Worm (Caenorhabditis elegans): ENCODE data around the gene knl-3.

Gene knl-3

DNA sequence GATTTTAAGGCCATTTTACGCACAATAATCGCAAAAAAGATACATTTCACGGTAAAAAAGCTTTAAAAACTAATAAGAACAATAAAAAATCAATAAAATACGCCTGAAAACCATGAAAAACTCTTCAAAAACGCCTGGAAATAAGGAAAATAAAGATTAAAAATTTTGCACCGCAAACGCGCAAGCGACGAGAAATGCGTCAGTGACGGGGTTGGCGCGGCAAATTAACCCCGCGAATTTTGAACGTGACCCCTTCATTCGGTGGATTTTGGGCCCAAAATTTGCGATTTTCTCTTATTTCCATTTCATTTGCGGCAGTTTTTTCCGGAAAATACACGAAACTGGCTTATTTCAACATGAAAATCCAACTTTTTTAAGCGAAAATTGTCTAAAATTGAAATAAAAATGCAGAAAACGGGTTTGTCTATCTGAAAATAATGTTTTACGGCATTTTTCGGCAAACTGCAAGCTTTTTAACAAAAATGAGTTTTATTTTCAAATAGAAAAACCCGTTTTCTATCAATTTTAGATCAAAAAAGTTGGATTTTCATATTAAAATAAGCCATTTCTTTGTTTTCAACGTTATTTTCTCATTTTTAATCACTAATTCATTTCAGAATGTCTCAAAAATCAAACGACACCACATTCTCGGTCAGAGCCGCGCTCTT, at the start of gene knl-3:
TSS of gene knl-3 (plus strand) at position 618 of the 668 bp plus-strand sequence.
- peak; percentile 75; the same call in 1 of the 2 replicates for TF ChIP-seq flt-1 (GFP tag; IDR thresholded peaks at IDR 0.05)
- TF ChIP-seq ztf-23 (GFP tag; IDR thresholded peaks at IDR 0.05), result peak; percentile 76
- TF ChIP-seq cog-1 (tag; optimal IDR thresholded peaks at IDR 0.05), result peak; percentile 63
- 0 out of 2 replicates have a peak, but pooled peaks have one; percentile 43 for TF ChIP-seq ztf-29 (GFP tag; IDR thresholded peaks at IDR 0.05)
- no peak for TF ChIP-seq ref-1 (GFP tag; conservative IDR thresholded peaks at IDR 0.05)
- peak; percentile 48 for TF ChIP-seq med-1 (GFP tag; optimal IDR thresholded peaks at IDR 0.05; ENCODE audit: insufficient read depth)
- no peak for TF ChIP-seq klf-2 (GFP tag; conservative IDR thresholded peaks at IDR 0.05)
- TF ChIP-seq T22C8.4 (GFP tag; IDR thresholded peaks at IDR 0.05), result peak; percentile 71
- TF ChIP-seq tab-1 (GFP tag; IDR thresholded peaks at IDR 0.05), result peak; percentile 75; the same call in 1 of the 2 replicates

- TF ChIP-seq med-1 (GFP tag; optimal IDR thresholded peaks at IDR 0.05; ENCODE audit: insufficient read depth) (no peak), klf-2 (GFP tag; conservative IDR thresholded peaks at IDR 0.05) (no peak), cog-1 (tag; optimal IDR thresholded peaks at IDR 0.05) (no peak), tab-1 (GFP tag; IDR thresholded peaks at IDR 0.05) (no peak), ztf-29 (GFP tag; IDR thresholded peaks at IDR 0.05) (no peak), ztf-23 (GFP tag; IDR thresholded peaks at IDR 0.05) (no peak), ref-1 (GFP tag; conservative IDR thresholded peaks at IDR 0.05) (no peak), flt-1 (GFP tag; IDR thresholded peaks at IDR 0.05) (no peak), T22C8.4 (GFP tag; IDR thresholded peaks at IDR 0.05) (no peak)
Observed at ce11 chrV:1820016-1820415, 49.0 kb upstream of the knl-3 start.

ce11 chrV:1820749-1821148, 48.3 kb upstream of the knl-3 start:
- TF ChIP-seq ztf-23 (GFP tag; IDR thresholded peaks at IDR 0.05) (no peak), ztf-29 (GFP tag; IDR thresholded peaks at IDR 0.05) (no peak), flt-1 (GFP tag; IDR thresholded peaks at IDR 0.05) (no peak), ref-1 (GFP tag; conservative IDR thresholded peaks at IDR 0.05) (no peak), klf-2 (GFP tag; conservative IDR thresholded peaks at IDR 0.05) (no peak)

ce11 chrV:1821287-1821686, 47.7 kb upstream of the knl-3 start, which contains the start of the genes gly-7 and mrpl-39:
gly-7 (minus strand) TSS chrV:1821323.
mrpl-39 (plus strand) TSS chrV:1821579.
- TF ChIP-seq ztf-23 (GFP tag; IDR thresholded peaks at IDR 0.05) (peak; percentile 76), cog-1 (tag; optimal IDR thresholded peaks at IDR 0.05) (no peak), klf-2 (GFP tag; conservative IDR thresholded peaks at IDR 0.05) (0 out of 2 replicates have a peak, but pooled peaks have one; percentile 53), ref-1 (GFP tag; conservative IDR thresholded peaks at IDR 0.05) (0 out of 2 replicates have a peak, but pooled peaks have one; percentile 37), med-1 (GFP tag; optimal IDR thresholded peaks at IDR 0.05; ENCODE audit: insufficient read depth) (peak; percentile 81), T22C8.4 (GFP tag; IDR thresholded peaks at IDR 0.05) (no peak), ztf-29 (GFP tag; IDR thresholded peaks at IDR 0.05) (no peak), flt-1 (GFP tag; IDR thresholded peaks at IDR 0.05) (peak; percentile 46; the same call in 1 of the 2 replicates), tab-1 (GFP tag; IDR thresholded peaks at IDR 0.05) (peak; percentile 67; the same call in 1 of the 2 replicates)

DNA sequence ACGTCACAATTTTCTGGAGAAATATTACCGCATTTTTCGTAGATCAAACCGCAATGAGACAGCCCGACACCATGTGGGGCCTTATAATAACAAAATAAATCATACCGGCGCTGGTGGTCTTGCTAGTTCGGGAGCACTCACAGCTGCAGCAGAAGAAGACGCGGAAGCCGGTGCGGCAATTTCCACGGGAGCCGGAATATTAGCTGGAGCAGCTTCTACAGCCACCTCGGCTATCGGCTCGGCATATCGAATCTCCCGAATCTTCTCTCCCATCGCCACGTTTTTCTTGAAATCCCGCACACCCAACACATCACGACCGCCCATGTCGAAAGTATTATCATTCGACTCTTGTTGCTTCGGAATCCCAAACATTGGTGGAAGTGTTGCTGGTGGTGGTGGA, 44.5 kb upstream of the knl-3 start:
- TF ChIP-seq ref-1 (GFP tag; conservative IDR thresholded peaks at IDR 0.05), result no peak
- no peak for TF ChIP-seq klf-2 (GFP tag; conservative IDR thresholded peaks at IDR 0.05)
- no peak for TF ChIP-seq cog-1 (tag; optimal IDR thresholded peaks at IDR 0.05)
- TF ChIP-seq flt-1 (GFP tag; IDR thresholded peaks at IDR 0.05), result no peak
- no peak for TF ChIP-seq T22C8.4 (GFP tag; IDR thresholded peaks at IDR 0.05)
- no peak for TF ChIP-seq med-1 (GFP tag; optimal IDR thresholded peaks at IDR 0.05; ENCODE audit: insufficient read depth)
- TF ChIP-seq ztf-23 (GFP tag; IDR thresholded peaks at IDR 0.05), result no peak
- no peak for TF ChIP-seq ztf-29 (GFP tag; IDR thresholded peaks at IDR 0.05)
- no peak for TF ChIP-seq tab-1 (GFP tag; IDR thresholded peaks at IDR 0.05)

- no peak for TF ChIP-seq cog-1 (tag; optimal IDR thresholded peaks at IDR 0.05)
- no peak for TF ChIP-seq klf-2 (GFP tag; conservative IDR thresholded peaks at IDR 0.05)
- no peak for TF ChIP-seq T22C8.4 (GFP tag; IDR thresholded peaks at IDR 0.05)
- no peak for TF ChIP-seq ztf-23 (GFP tag; IDR thresholded peaks at IDR 0.05)
- no peak for TF ChIP-seq flt-1 (GFP tag; IDR thresholded peaks at IDR 0.05)
- TF ChIP-seq ztf-29 (GFP tag; IDR thresholded peaks at IDR 0.05), result no peak
- TF ChIP-seq ref-1 (GFP tag; conservative IDR thresholded peaks at IDR 0.05), result no peak
Observed at ce11 chrV:1829973-1830372, 39.0 kb upstream of the knl-3 start, which contains the start of gene Y32G9B.1. Y32G9B.1 (minus strand) TSS chrV:1830073.

DNA sequence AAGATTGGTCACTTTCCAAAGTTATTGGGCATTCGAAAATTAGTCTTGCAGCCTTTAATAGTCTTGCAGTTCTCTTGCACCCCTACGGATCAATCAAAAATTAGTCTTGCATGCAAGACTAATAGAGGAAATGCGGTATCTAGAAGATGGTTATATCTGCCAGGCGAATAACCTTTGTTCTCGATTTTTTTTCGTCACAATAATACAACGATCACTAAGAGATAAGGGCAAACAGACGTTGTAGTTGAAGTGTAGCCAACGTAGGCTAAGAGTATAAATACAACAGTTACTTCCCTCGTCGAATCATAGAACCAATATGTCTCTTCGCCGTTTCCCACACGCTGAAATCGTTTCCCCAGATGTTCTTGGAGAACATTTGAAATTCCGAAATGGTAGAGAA, 27.3 kb upstream of the knl-3 start, which contains the start of gene T10B5.8:
TSS of gene T10B5.8 (plus strand) at position 301 of the 400 bp plus-strand sequence.
- TF ChIP-seq T22C8.4 (GFP tag; IDR thresholded peaks at IDR 0.05) (no peak), klf-2 (GFP tag; conservative IDR thresholded peaks at IDR 0.05) (no peak), ztf-29 (GFP tag; IDR thresholded peaks at IDR 0.05) (no peak), tab-1 (GFP tag; IDR thresholded peaks at IDR 0.05) (no peak), ztf-23 (GFP tag; IDR thresholded peaks at IDR 0.05) (no peak), med-1 (GFP tag; optimal IDR thresholded peaks at IDR 0.05; ENCODE audit: insufficient read depth) (no peak), cog-1 (tag; optimal IDR thresholded peaks at IDR 0.05) (no peak)

DNA sequence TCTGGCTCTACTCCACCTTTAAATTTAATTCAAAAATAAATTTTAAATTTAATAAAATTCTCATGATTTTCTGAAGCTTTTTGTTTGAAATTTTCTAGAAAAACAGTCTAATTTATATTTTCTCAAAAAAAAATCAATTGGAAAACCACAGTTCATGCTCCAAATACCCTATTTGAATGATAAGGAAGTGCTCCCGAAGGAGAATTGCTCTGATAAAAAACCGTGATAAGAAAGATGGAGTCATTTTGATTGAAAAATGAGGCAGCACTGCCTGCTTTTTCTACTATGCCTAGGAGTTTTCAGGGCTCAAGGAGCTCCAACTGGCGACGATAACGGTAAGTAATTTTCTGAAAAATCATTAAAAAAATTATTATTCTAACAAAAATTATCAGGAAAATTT, 23.0 kb upstream of the knl-3 start, which contains the start of gene T10B5.7:
TSS of gene T10B5.7 (plus strand) at position 225 of the 400 bp plus-strand sequence.
- TF ChIP-seq cog-1 (tag; optimal IDR thresholded peaks at IDR 0.05), result no peak
- TF ChIP-seq ztf-23 (GFP tag; IDR thresholded peaks at IDR 0.05), result no peak
- no peak for TF ChIP-seq ztf-29 (GFP tag; IDR thresholded peaks at IDR 0.05)
- no peak for TF ChIP-seq ref-1 (GFP tag; conservative IDR thresholded peaks at IDR 0.05)
- TF ChIP-seq klf-2 (GFP tag; conservative IDR thresholded peaks at IDR 0.05), result no peak
- TF ChIP-seq T22C8.4 (GFP tag; IDR thresholded peaks at IDR 0.05), result no peak
- no peak for TF ChIP-seq tab-1 (GFP tag; IDR thresholded peaks at IDR 0.05)
- TF ChIP-seq flt-1 (GFP tag; IDR thresholded peaks at IDR 0.05), result no peak
- no peak for TF ChIP-seq med-1 (GFP tag; optimal IDR thresholded peaks at IDR 0.05; ENCODE audit: insufficient read depth)

ce11 chrV:1848590-1848989, 20.4 kb upstream of the knl-3 start:
- peak; percentile 68; the same call in 1 of the 2 replicates for TF ChIP-seq ztf-29 (GFP tag; IDR thresholded peaks at IDR 0.05)
- TF ChIP-seq cog-1 (tag; optimal IDR thresholded peaks at IDR 0.05), result no peak

Data from whole organism, midembryonic.